Fruit fly (Drosophila melanogaster): ENCODE results near the gene bor.

DNA sequence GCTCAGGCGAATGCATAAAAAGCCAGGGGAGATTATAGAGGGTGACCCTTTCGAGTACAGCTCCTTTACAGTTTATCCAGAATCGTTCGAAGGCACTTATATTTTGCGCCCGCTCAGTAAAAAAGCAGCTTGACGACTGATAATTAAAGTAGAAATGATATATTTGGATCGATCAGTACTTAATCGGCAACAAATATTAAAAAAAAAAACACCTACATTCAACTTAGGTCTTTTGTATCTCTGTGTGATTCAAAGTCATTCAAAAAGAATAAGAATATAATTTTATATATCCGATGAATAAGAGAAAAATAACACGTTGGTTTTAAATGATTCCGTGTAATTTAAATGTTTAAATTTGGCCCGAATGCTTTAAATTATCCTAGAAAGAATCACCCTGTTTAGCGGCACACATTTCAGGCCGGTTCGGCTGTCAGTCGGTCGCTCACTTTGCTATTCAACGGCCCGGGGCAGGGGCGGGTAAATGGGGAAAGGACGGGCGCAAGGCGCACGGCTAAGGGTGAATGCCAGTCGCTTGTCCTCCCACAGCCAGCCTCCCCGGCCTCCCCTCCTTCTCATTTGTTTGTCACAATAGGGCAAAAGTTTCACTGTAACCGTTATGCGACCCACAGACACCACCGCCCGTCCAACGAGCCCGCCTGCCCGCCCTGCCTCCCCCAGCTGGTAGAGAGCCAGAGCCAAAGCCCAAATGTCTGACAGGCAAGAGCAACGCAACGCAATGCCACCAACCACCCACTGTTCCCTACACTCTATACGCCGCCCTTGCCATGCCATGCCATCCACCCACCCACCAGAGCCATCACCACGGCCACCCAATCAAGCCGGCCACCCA, 50.8 kb downstream of the bor start:
- TF ChIP-seq psq (optimal IDR thresholded peaks at IDR 0.05): no peak
- no peak for TF ChIP-seq h (optimal IDR thresholded peaks at IDR 0.05)
